Fruit fly (Drosophila melanogaster) whole organism, embryonic: ENCODE measurements around the gene CG3777.

Experiments used
- Abd-B ChIP-seq: fragments of 200-800 bp; sonication (Bioruptor generic); optimal IDR thresholded peaks from 2 replicates; lab custom pipeline; 2018; ENCODE audit warnings: missing biosample characterization, mild to moderate bottlenecking, missing genetic modification characterization, moderate library complexity
- CG11093 ChIP-seq: fragments of 200-800 bp; sonication (Bioruptor generic); IDR thresholded peaks from 3 replicates; pipeline ENCODE4 v1.3.6; 2022; ENCODE audit warnings: missing biosample characterization, missing genetic modification characterization
- CG13775 ChIP-seq: fragments of 200-800 bp; sonication (Bioruptor generic); optimal IDR thresholded peaks from 3 replicates; lab custom pipeline; 2017; ENCODE audit warnings: missing biosample characterization, mild to moderate bottlenecking, missing genetic modification characterization
- CG13894 ChIP-seq: fragments of 200-800 bp; sonication (Bioruptor generic); optimal IDR thresholded peaks from 3 replicates; lab custom pipeline; 2018; ENCODE audit warnings: missing biosample characterization, mild to moderate bottlenecking, missing genetic modification characterization, moderate library complexity
- CG15601 ChIP-seq: fragments of 200-800 bp; sonication (Bioruptor generic); optimal IDR thresholded peaks from 3 replicates; lab custom pipeline; 2019; ENCODE audit warnings: missing biosample characterization, mild to moderate bottlenecking, missing genetic modification characterization, moderate library complexity
- CG1647 ChIP-seq: fragments of 200-800 bp; sonication (Bioruptor generic); optimal IDR thresholded peaks from 3 replicates; lab custom pipeline; 2016; ENCODE audit warnings: missing biosample characterization, missing genetic modification characterization
- CG17912 ChIP-seq: fragments of 200-800 bp; sonication (Bioruptor generic); optimal IDR thresholded peaks from 2 replicates; lab custom pipeline; 2018; ENCODE audit warnings: missing biosample characterization, mild to moderate bottlenecking, missing genetic modification characterization
- CG2129 ChIP-seq: fragments of 200-800 bp; sonication (Bioruptor generic); IDR thresholded peaks from 2 replicates; pipeline ENCODE4 v1.3.6; 2022; ENCODE audit warnings: missing biosample characterization, missing genetic modification characterization; ENCODE audit not compliant: partially characterized antibody
- CG30020 ChIP-seq: fragments of 200-800 bp; optimal IDR thresholded peaks from 2 replicates; lab custom pipeline; 2019; ENCODE audit warnings: missing biosample characterization, mild to moderate bottlenecking, missing genetic modification characterization, moderate library complexity
- CG31224 ChIP-seq: fragments of 200-800 bp; sonication (Bioruptor generic); IDR thresholded peaks from 2 replicates; pipeline ENCODE4 v1.3.6; 2022; ENCODE audit warnings: missing biosample characterization, missing genetic modification characterization
- CG3163 ChIP-seq: fragments of 200-800 bp; sonication (Bioruptor generic); optimal IDR thresholded peaks from 3 replicates; lab custom pipeline; 2016; ENCODE audit warnings: missing biosample characterization, missing genetic modification characterization
- CG33557 ChIP-seq: fragments of 200-800 bp; sonication (Bioruptor generic); optimal IDR thresholded peaks from 2 replicates; lab custom pipeline; 2019; ENCODE audit warnings: missing biosample characterization, mild to moderate bottlenecking, missing genetic modification characterization, moderate library complexity
- CG4617 ChIP-seq: fragments of 200-800 bp; sonication (Bioruptor generic); optimal IDR thresholded peaks from 3 replicates; lab custom pipeline; 2016; ENCODE audit warnings: missing biosample characterization, missing genetic modification characterization, borderline replicate concordance
- CG5245 ChIP-seq: fragments of 200-800 bp; sonication (Bioruptor generic); optimal IDR thresholded peaks from 3 replicates; lab custom pipeline; 2016; ENCODE audit warnings: missing biosample characterization, missing genetic modification characterization
- CG9215 ChIP-seq: fragments of 200-800 bp; sonication (Bioruptor generic); IDR thresholded peaks from 2 replicates; pipeline ENCODE4 v1.3.6; 2022; ENCODE audit warnings: missing biosample characterization, missing genetic modification characterization
- CG9727 ChIP-seq: fragments of 200-800 bp; sonication (Bioruptor generic); optimal IDR thresholded peaks from 3 replicates; lab custom pipeline; 2017; ENCODE audit warnings: missing biosample characterization, mild to moderate bottlenecking, missing genetic modification characterization
- CrebB ChIP-seq: fragments of 200-800 bp; sonication (Bioruptor generic); optimal IDR thresholded peaks from 3 replicates; lab custom pipeline; 2018; ENCODE audit warnings: missing biosample characterization, mild to moderate bottlenecking, missing genetic modification characterization
- D ChIP-seq, 2 experiments: fragments of 200-800 bp in 1 of 2; fragments of >200 bp in 1 of 2; sonication (Bioruptor generic) in 1 of 2; optimal IDR thresholded peaks; 2 replicates in 1 of 2; 3 replicates in 1 of 2; lab custom pipeline; 2017; ENCODE audit warnings: mild to moderate bottlenecking in 1 of 2, missing biosample characterization in 1 of 2, missing genetic modification characterization in 1 of 2, missing genetic modification reagents in 1 of 2
- Dad ChIP-seq: fragments of 200-800 bp; sonication (Bioruptor generic); optimal IDR thresholded peaks from 3 replicates; lab custom pipeline; 2016; ENCODE audit warnings: missing biosample characterization, missing genetic modification characterization
- Dfd ChIP-seq, 2 experiments: fragments of >200 bp; optimal IDR thresholded peaks; 2 replicates each; lab custom pipeline; 2017; ENCODE audit warnings: missing biosample characterization in 2 of 2, missing genetic modification characterization in 2 of 2
- GATAe ChIP-seq: fragments of 200-800 bp; sonication (Bioruptor generic); conservative IDR thresholded peaks from 2 replicates; pipeline ENCODE4 v1.3.6; 2022; ENCODE audit warnings: missing biosample characterization, missing genetic modification characterization
- Jarid2 ChIP-seq: fragments of 200-800 bp; sonication (Bioruptor generic); optimal IDR thresholded peaks from 3 replicates; lab custom pipeline; 2017; ENCODE audit warnings: mild to moderate bottlenecking, missing biosample characterization, missing genetic modification reagents, missing genetic modification characterization
- MESR4 ChIP-seq: fragments of 200-800 bp; sonication (Bioruptor generic); optimal IDR thresholded peaks from 2 replicates; lab custom pipeline; 2018; ENCODE audit warnings: missing biosample characterization, mild to moderate bottlenecking, missing genetic modification characterization, moderate library complexity
- Max ChIP-seq: fragments of 200-800 bp; sonication (Bioruptor generic); optimal IDR thresholded peaks from 2 replicates; lab custom pipeline; 2016; ENCODE audit warnings: missing biosample characterization, mild to moderate bottlenecking, missing genetic modification characterization
- NFAT ChIP-seq: fragments of 200-800 bp; sonication (Bioruptor generic); IDR thresholded peaks from 2 replicates; pipeline ENCODE4 v1.3.6; 2022; ENCODE audit warnings: missing biosample characterization, missing genetic modification characterization
- Nf-YB ChIP-seq: fragments of 200-800 bp; sonication (Bioruptor generic); optimal IDR thresholded peaks from 3 replicates; lab custom pipeline; 2019; ENCODE audit warnings: missing biosample characterization, mild to moderate bottlenecking, missing genetic modification characterization, moderate library complexity
- Pdp1 ChIP-seq, 2 experiments: fragments of 200-800 bp; sonication (Bioruptor generic); optimal IDR thresholded peaks; 3 replicates each; lab custom pipeline; 2016; ENCODE audit warnings: missing biosample characterization in 2 of 2, missing genetic modification characterization in 2 of 2, mild to moderate bottlenecking in 1 of 2, moderate library complexity in 1 of 2
- Six4 ChIP-seq: fragments of 200-800 bp; sonication (Bioruptor generic); optimal IDR thresholded peaks from 2 replicates; lab custom pipeline; 2016; ENCODE audit warnings: missing biosample characterization, missing genetic modification characterization
- Stat92E ChIP-seq, 3 experiments: fragments of >200 bp in 2 of 3; fragments of 200-800 bp in 1 of 3; sonication (Bioruptor generic) in 1 of 3; optimal IDR thresholded peaks; 2 replicates each; lab custom pipeline; 2017 to 2019; ENCODE audit warnings: missing biosample characterization in 3 of 3, missing genetic modification characterization in 3 of 3, mild to moderate bottlenecking in 1 of 3, moderate library complexity in 1 of 3
- Xbp1 ChIP-seq: fragments of 200-800 bp; sonication (Bioruptor generic); optimal IDR thresholded peaks from 3 replicates; lab custom pipeline; 2016; ENCODE audit warnings: missing biosample characterization, mild to moderate bottlenecking, missing genetic modification characterization
- chif ChIP-seq, 2 experiments: fragments of 200-800 bp; sonication (Bioruptor generic); optimal IDR thresholded peaks; 3 replicates each; lab custom pipeline; 2016; ENCODE audit warnings: missing biosample characterization in 2 of 2, missing genetic modification characterization in 2 of 2
- chn ChIP-seq: fragments of 200-800 bp; sonication (Bioruptor generic); optimal IDR thresholded peaks from 2 replicates; lab custom pipeline; 2016; ENCODE audit warnings: missing biosample characterization, missing genetic modification characterization
- cwo ChIP-seq: fragments of 200-800 bp; sonication (Bioruptor generic); optimal IDR thresholded peaks from 3 replicates; lab custom pipeline; 2017; ENCODE audit warnings: missing biosample characterization, missing genetic modification characterization, mild to moderate bottlenecking, moderate library complexity, missing genetic modification reagents
- danr ChIP-seq: fragments of 200-800 bp; sonication (Bioruptor generic); IDR thresholded peaks from 2 replicates; pipeline ENCODE4 v1.3.6; 2022; ENCODE audit warnings: missing biosample characterization, missing genetic modification characterization
- fd102C ChIP-seq: fragments of 200-800 bp; sonication (Bioruptor generic); optimal IDR thresholded peaks from 2 replicates; lab custom pipeline; 2018; ENCODE audit warnings: missing biosample characterization, mild to moderate bottlenecking, missing genetic modification characterization, moderate library complexity
- fd3F ChIP-seq: fragments of 200-800 bp; sonication (Bioruptor generic); optimal IDR thresholded peaks from 2 replicates; lab custom pipeline; 2018; ENCODE audit warnings: missing biosample characterization, mild to moderate bottlenecking, missing genetic modification characterization, moderate library complexity
- fd96Cb ChIP-seq: fragments of 200-800 bp; sonication (Bioruptor generic); optimal IDR thresholded peaks from 2 replicates; lab custom pipeline; 2018; ENCODE audit warnings: missing biosample characterization, mild to moderate bottlenecking, missing genetic modification characterization, moderate library complexity
- ftz-f1 ChIP-seq: fragments of 200-800 bp; sonication (Bioruptor generic); optimal IDR thresholded peaks from 2 replicates; lab custom pipeline; 2016; ENCODE audit warnings: missing biosample characterization, missing genetic modification characterization
- gsb-n ChIP-seq: fragments of 200-800 bp; sonication (Bioruptor generic); optimal IDR thresholded peaks from 3 replicates; lab custom pipeline; 2018; ENCODE audit warnings: missing biosample characterization, mild to moderate bottlenecking, missing genetic modification characterization
- kah ChIP-seq: fragments of 200-800 bp; sonication (Bioruptor generic); optimal IDR thresholded peaks from 2 replicates; lab custom pipeline; 2018; ENCODE audit warnings: missing biosample characterization, mild to moderate bottlenecking, missing genetic modification characterization
- p53 ChIP-seq: fragments of 200-800 bp; sonication (Bioruptor generic); optimal IDR thresholded peaks from 2 replicates; lab custom pipeline; 2016; ENCODE audit warnings: missing biosample characterization, missing genetic modification characterization
- prd ChIP-seq, 3 experiments: fragments of >200 bp in 2 of 3; fragments of 200-800 bp in 1 of 3; sonication (Bioruptor generic) in 1 of 3; optimal IDR thresholded peaks in 2 of 3; IDR thresholded peaks in 1 of 3; 2 replicates in 2 of 3; 3 replicates in 1 of 3; pipeline versions ENCODE4 v1.3.6 to Lab custom; 2017 to 2022; ENCODE audit warnings: missing biosample characterization in 1 of 3, missing genetic modification characterization in 1 of 3
- pros ChIP-seq: fragments of 200-800 bp; sonication (Bioruptor generic); optimal IDR thresholded peaks from 3 replicates; lab custom pipeline; 2019; ENCODE audit warnings: missing biosample characterization, mild to moderate bottlenecking, missing genetic modification characterization, moderate library complexity
- shn ChIP-seq: fragments of 200-800 bp; sonication (Bioruptor generic); optimal IDR thresholded peaks from 3 replicates; lab custom pipeline; 2016; ENCODE audit warnings: missing biosample characterization, missing genetic modification characterization
- stc ChIP-seq: fragments of 200-800 bp; sonication (Bioruptor generic); IDR thresholded peaks from 2 replicates; pipeline ENCODE4 v1.3.6; 2022; ENCODE audit warnings: missing biosample characterization, missing genetic modification characterization
- trh ChIP-seq: fragments of 200-800 bp; sonication (Bioruptor generic); optimal IDR thresholded peaks from 2 replicates; lab custom pipeline; 2016; ENCODE audit warnings: missing biosample characterization, missing genetic modification characterization
- ttk ChIP-seq: fragments of 200-800 bp; sonication (Bioruptor generic); IDR thresholded peaks from 2 replicates; pipeline ENCODE4 v2.1.2; 2022; ENCODE audit warnings: missing biosample characterization, missing genetic modification characterization
- z ChIP-seq: fragments of 200-800 bp; sonication (Bioruptor generic); IDR thresholded peaks from 3 replicates; pipeline ENCODE4 v1.3.6; 2022; ENCODE audit warnings: missing biosample characterization, missing genetic modification characterization
- zen2 ChIP-seq: fragments of 200-800 bp; sonication (Bioruptor generic); IDR thresholded peaks from 3 replicates; pipeline ENCODE4 v1.3.6; 2022; ENCODE audit warnings: missing biosample characterization, missing genetic modification characterization; ENCODE audit not compliant: partially characterized antibody

CG3777 gene

DNA sequence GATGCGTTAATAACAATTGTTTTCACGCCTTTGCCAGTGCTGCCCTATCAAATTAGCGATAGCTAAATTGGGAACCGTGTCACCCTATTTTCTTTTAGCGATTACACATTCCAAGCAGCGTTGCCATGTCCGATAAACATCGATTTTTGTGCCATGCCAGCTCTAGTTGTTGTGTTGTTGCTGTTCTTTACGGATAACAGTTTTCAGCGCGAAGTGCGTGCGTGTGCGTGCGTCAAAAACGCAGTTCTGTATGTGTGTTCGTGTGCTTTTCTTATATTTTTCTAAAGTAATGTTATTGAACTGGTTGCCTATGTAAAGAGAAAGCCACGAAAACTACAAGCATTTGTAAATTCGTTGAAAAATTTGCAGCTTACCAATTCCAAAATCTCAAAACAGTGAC is 33.7 kb upstream of the CG3777 start, which contains the start of the genes CG3038 and G9a (continued):
- TF ChIP-seq Nf-YB (GFP tag; lab: Kevin White, UChicago), result peak; percentile 26
- TF ChIP-seq chn (GFP tag; lab: Kevin White, UChicago), result peak; percentile 41
- TF ChIP-seq cwo, result no peak
- TF ChIP-seq stc (GFP tag; lab: Robert Waterston, UW), result no peak
- no peak for TF ChIP-seq ttk (GFP tag; lab: Robert Waterston, UW)
- no peak for TF ChIP-seq CG31224 (GFP tag; lab: Robert Waterston, UW)
- TF ChIP-seq fd3F (GFP tag; lab: Kevin White, UChicago), result peak; percentile 12
- peak; percentile 22 for TF ChIP-seq Dad
- peak; percentile 35 to 78 for TF ChIP-seq Pdp1 (GFP tag; optimal IDR thresholded peaks at IDR 0.05; lab: Kevin White, UChicago)
- no peak for TF ChIP-seq Abd-B
- TF ChIP-seq p53 (GFP tag; lab: Kevin White, UChicago), result peak; percentile 51
- no peak for TF ChIP-seq GATAe (GFP tag; lab: Robert Waterston, UW)
- peak; percentile 10 for TF ChIP-seq kah (GFP tag; lab: Kevin White, UChicago)
- no peak for TF ChIP-seq CG9215 (GFP tag; lab: Robert Waterston, UW)
- peak; percentile 13 for TF ChIP-seq shn (GFP tag; lab: Kevin White, UChicago)
- TF ChIP-seq CG2129 (GFP tag; lab: Robert Waterston, UW), result no peak
- peak; percentile 8 for TF ChIP-seq CG13775 (GFP tag; lab: Kevin White, UChicago)
- TF ChIP-seq z, result no peak
- no peak for TF ChIP-seq CG11093 (GFP tag; lab: Robert Waterston, UW)
- peak; percentile 57 for TF ChIP-seq MESR4
- TF ChIP-seq Xbp1 (GFP tag; lab: Kevin White, UChicago), result peak; percentile 56
- no peak for TF ChIP-seq CG1647 (GFP tag; lab: Kevin White, UChicago)
- peak; percentile 79 for TF ChIP-seq Jarid2
- no peak for TF ChIP-seq zen2 (GFP tag; lab: Robert Waterston, UW)
- peak; percentile 55 for TF ChIP-seq CG15601 (tag; lab: Kevin White, UChicago)
- TF ChIP-seq CrebB, result peak; percentile 22
- TF ChIP-seq CG5245 (GFP tag; lab: Kevin White, UChicago), result no peak
- TF ChIP-seq Stat92E (GFP tag; optimal IDR thresholded peaks at IDR 0.05; lab: Kevin White, UChicago), result peak in 1 of 3 experiments; percentile 77
- no peak for TF ChIP-seq fd102C (GFP tag; lab: Kevin White, UChicago)
- no peak for TF ChIP-seq CG17912 (GFP tag; lab: Kevin White, UChicago)
- TF ChIP-seq gsb-n, result peak; percentile 53
- peak; percentile 76 for TF ChIP-seq CG30020 (tag; lab: Kevin White, UChicago)
- peak in 1 of 2 experiments; percentile 21 for TF ChIP-seq chif (GFP tag; optimal IDR thresholded peaks at IDR 0.05; lab: Kevin White, UChicago)
- no peak for TF ChIP-seq CG9727 (GFP tag; lab: Kevin White, UChicago)
- peak; percentile 72 for TF ChIP-seq CG13894 (tag; lab: Kevin White, UChicago)
- TF ChIP-seq fd96Cb (tag; lab: Kevin White, UChicago), result no peak
- no peak for TF ChIP-seq danr (GFP tag; lab: Robert Waterston, UW)
- TF ChIP-seq prd (optimal IDR thresholded peaks at IDR 0.05; lab: Kevin White, UChicago), result no peak
- TF ChIP-seq prd (GFP tag; IDR thresholded peaks at IDR 0.05; lab: Robert Waterston, UW), result no peak
- peak; percentile 34 for TF ChIP-seq ftz-f1
- TF ChIP-seq Dfd (GFP tag; optimal IDR thresholded peaks at IDR 0.05; lab: Kevin White, UChicago), result no peak
- TF ChIP-seq D (optimal IDR thresholded peaks at IDR 0.05; lab: Kevin White, UChicago), result no peak
- peak; percentile 11 for TF ChIP-seq D (GFP tag; optimal IDR thresholded peaks at IDR 0.05; lab: Kevin White, UChicago)
- TF ChIP-seq trh (GFP tag; lab: Kevin White, UChicago), result no peak
- TF ChIP-seq CG4617, result peak; percentile 91
- TF ChIP-seq CG3163 (GFP tag; lab: Kevin White, UChicago), result peak; percentile 18
- TF ChIP-seq Six4 (GFP tag; lab: Kevin White, UChicago), result no peak
- peak; percentile 1 for TF ChIP-seq pros (GFP tag; lab: Kevin White, UChicago)
- TF ChIP-seq Max (GFP tag; lab: Kevin White, UChicago), result no peak
- no peak for TF ChIP-seq NFAT (GFP tag; lab: Robert Waterston, UW)
- TF ChIP-seq CG33557 (GFP tag; lab: Kevin White, UChicago), result no peak
